Fruit fly (Drosophila melanogaster) whole organism, embryonic: ENCODE results near the gene CG45676.

Experiments used
- Atf3 ChIP-seq: fragments of 200-800 bp; sonication (Bioruptor generic); optimal IDR thresholded peaks from 3 replicates; lab custom pipeline; 2016; ENCODE audit warnings: missing biosample characterization, missing genetic modification characterization
- Awh ChIP-seq: fragments of 200-800 bp; sonication (Bioruptor generic); IDR thresholded peaks from 2 replicates; pipeline ENCODE4, ENCODE4 v1.3.6; 2022; ENCODE audit warnings: missing biosample characterization, missing genetic modification characterization
- C15 ChIP-seq: fragments of 200-800 bp; sonication (Bioruptor generic); IDR thresholded peaks from 3 replicates; pipeline ENCODE4 v1.3.6; 2022; ENCODE audit warnings: missing biosample characterization, missing genetic modification characterization
- CG10565 ChIP-seq: fragments of 200-800 bp; sonication (Bioruptor generic); optimal IDR thresholded peaks from 3 replicates; lab custom pipeline; 2016; ENCODE audit warnings: missing biosample characterization, mild to moderate bottlenecking, missing genetic modification characterization
- CG11560 ChIP-seq: fragments of 200-800 bp; sonication (Bioruptor generic); IDR thresholded peaks from 3 replicates; pipeline ENCODE4 v1.3.6; 2022; ENCODE audit warnings: missing biosample characterization, missing genetic modification characterization
- CG12155 ChIP-seq: fragments of 200-800 bp; sonication (Bioruptor generic); optimal IDR thresholded peaks from 3 replicates; lab custom pipeline; 2016; ENCODE audit warnings: missing biosample characterization, missing genetic modification characterization
- CG13287 ChIP-seq: fragments of 200-800 bp; sonication (Bioruptor generic); IDR thresholded peaks from 2 replicates; pipeline ENCODE4 v1.3.6; 2022; ENCODE audit warnings: missing biosample characterization, missing genetic modification characterization; ENCODE audit not compliant: partially characterized antibody
- CG13894 ChIP-seq: fragments of 200-800 bp; sonication (Bioruptor generic); optimal IDR thresholded peaks from 3 replicates; lab custom pipeline; 2018; ENCODE audit warnings: missing biosample characterization, mild to moderate bottlenecking, missing genetic modification characterization, moderate library complexity
- CG14014 ChIP-seq: fragments of 200-800 bp; sonication (Bioruptor generic); IDR thresholded peaks from 2 replicates; pipeline ENCODE4 v1.3.6; 2022; ENCODE audit warnings: missing biosample characterization, missing genetic modification characterization
- CG14667 ChIP-seq: fragments of 200-800 bp; sonication (Bioruptor generic); IDR thresholded peaks from 2 replicates; pipeline ENCODE4 v1.3.6; 2022; ENCODE audit warnings: missing biosample characterization, missing genetic modification characterization
- CG15601 ChIP-seq: fragments of 200-800 bp; sonication (Bioruptor generic); optimal IDR thresholded peaks from 3 replicates; lab custom pipeline; 2019; ENCODE audit warnings: missing biosample characterization, mild to moderate bottlenecking, missing genetic modification characterization, moderate library complexity
- CG2678 ChIP-seq: fragments of 200-800 bp; sonication (Bioruptor generic); optimal IDR thresholded peaks from 3 replicates; lab custom pipeline; 2019; ENCODE audit warnings: missing biosample characterization, mild to moderate bottlenecking, missing genetic modification characterization, moderate library complexity
- CG34224 ChIP-seq: fragments of 200-800 bp; sonication (Bioruptor generic); IDR thresholded peaks from 3 replicates; pipeline ENCODE4 v1.3.6; 2022; ENCODE audit warnings: missing biosample characterization, missing genetic modification characterization; ENCODE audit not compliant: partially characterized antibody
- CG42726 ChIP-seq: fragments of 200-800 bp; sonication (Bioruptor generic); IDR thresholded peaks from 2 replicates; pipeline ENCODE4 v1.3.6; 2022; ENCODE audit warnings: missing biosample characterization, missing genetic modification characterization; ENCODE audit not compliant: partially characterized antibody
- CG7928 ChIP-seq: fragments of 200-800 bp; sonication (Bioruptor generic); optimal IDR thresholded peaks from 2 replicates; lab custom pipeline; 2017; ENCODE audit warnings: missing biosample characterization, mild to moderate bottlenecking, missing genetic modification characterization
- CG7963 ChIP-seq: fragments of 200-800 bp; sonication (Bioruptor generic); IDR thresholded peaks from 3 replicates; pipeline ENCODE4 v1.3.6; 2022; ENCODE audit warnings: missing biosample characterization, missing genetic modification characterization; ENCODE audit not compliant: partially characterized antibody
- CG8290 ChIP-seq, 3 experiments: fragments of 200-800 bp; sonication (Bioruptor generic); optimal IDR thresholded peaks; 2 replicates each; lab custom pipeline; 2016 to 2019; ENCODE audit warnings: missing biosample characterization in 3 of 3, missing genetic modification characterization in 3 of 3, mild to moderate bottlenecking in 2 of 3, moderate library complexity in 1 of 3
- CG8924 ChIP-seq: fragments of 200-800 bp; optimal IDR thresholded peaks from 3 replicates; lab custom pipeline; 2019; ENCODE audit warnings: missing biosample characterization, mild to moderate bottlenecking, missing genetic modification characterization, moderate library complexity
- CG9797 ChIP-seq: fragments of 200-800 bp; sonication (Bioruptor generic); optimal IDR thresholded peaks from 3 replicates; lab custom pipeline; 2018; ENCODE audit warnings: missing biosample characterization, mild to moderate bottlenecking, missing genetic modification characterization
- CG9876 ChIP-seq: fragments of 200-800 bp; sonication (Bioruptor generic); optimal IDR thresholded peaks from 2 replicates; lab custom pipeline; 2016; ENCODE audit warnings: missing biosample characterization, missing genetic modification characterization
- Dad ChIP-seq: fragments of 200-800 bp; sonication (Bioruptor generic); optimal IDR thresholded peaks from 3 replicates; lab custom pipeline; 2016; ENCODE audit warnings: missing biosample characterization, missing genetic modification characterization
- Dek ChIP-seq: fragments of 200-800 bp; sonication (Bioruptor generic); optimal IDR thresholded peaks from 3 replicates; lab custom pipeline; 2019; ENCODE audit warnings: missing biosample characterization, mild to moderate bottlenecking, missing genetic modification characterization, moderate library complexity
- Hr39 ChIP-seq: fragments of >200 bp; optimal IDR thresholded peaks from 2 replicates; lab custom pipeline; 2017
- Myb ChIP-seq: fragments of 200-800 bp; sonication (Bioruptor generic); optimal IDR thresholded peaks from 2 replicates; lab custom pipeline; 2016; ENCODE audit warnings: missing biosample characterization, missing genetic modification characterization
- Oaz ChIP-seq: fragments of 200-800 bp; sonication (Bioruptor generic); IDR thresholded peaks from 2 replicates; pipeline ENCODE4 v1.3.6; 2022; ENCODE audit warnings: missing biosample characterization, missing genetic modification characterization
- Sox102F ChIP-seq: fragments of 200-800 bp; sonication (Bioruptor generic); optimal IDR thresholded peaks from 2 replicates; lab custom pipeline; 2018; ENCODE audit warnings: missing biosample characterization, mild to moderate bottlenecking, missing genetic modification characterization, moderate library complexity
- Sry-δ ChIP-seq: fragments of 200-800 bp; sonication (Bioruptor generic); optimal IDR thresholded peaks from 2 replicates; lab custom pipeline; 2016; ENCODE audit warnings: missing biosample characterization, missing genetic modification characterization
- TFAM ChIP-seq: fragments of 200-800 bp; sonication (Bioruptor generic); optimal IDR thresholded peaks from 2 replicates; lab custom pipeline; 2017; ENCODE audit warnings: missing biosample characterization, missing genetic modification characterization, inconsistent platforms
- ab ChIP-seq: fragments of 200-800 bp; sonication (Bioruptor generic); optimal IDR thresholded peaks from 2 replicates; lab custom pipeline; 2016; ENCODE audit warnings: missing biosample characterization, missing genetic modification characterization
- ash1 ChIP-seq: fragments of 200-800 bp; sonication (Bioruptor generic); optimal IDR thresholded peaks from 2 replicates; lab custom pipeline; 2018; ENCODE audit warnings: missing biosample characterization, mild to moderate bottlenecking, missing genetic modification characterization
- az2 ChIP-seq: fragments of 200-800 bp; sonication (Bioruptor generic); optimal IDR thresholded peaks from 3 replicates; lab custom pipeline; 2016; ENCODE audit warnings: missing biosample characterization, missing genetic modification characterization
- bab2 ChIP-seq: fragments of 200-800 bp; sonication (Bioruptor generic); optimal IDR thresholded peaks from 2 replicates; lab custom pipeline; 2016; ENCODE audit warnings: missing biosample characterization, missing genetic modification characterization
- bigmax ChIP-seq: fragments of 200-800 bp; sonication (Bioruptor generic); optimal IDR thresholded peaks from 2 replicates; lab custom pipeline; 2018; ENCODE audit warnings: missing biosample characterization, mild to moderate bottlenecking, missing genetic modification characterization
- caup ChIP-seq: fragments of 200-800 bp; sonication (Bioruptor generic); optimal IDR thresholded peaks from 3 replicates; lab custom pipeline; 2017; ENCODE audit warnings: missing biosample characterization, mild to moderate bottlenecking, missing genetic modification characterization, moderate library complexity; ENCODE audit not compliant: severe bottlenecking
- dimm ChIP-seq: fragments of 200-800 bp; sonication (Bioruptor generic); IDR thresholded peaks from 2 replicates; pipeline ENCODE4 v1.3.6; 2022; ENCODE audit warnings: missing biosample characterization, missing genetic modification characterization
- dm ChIP-seq: fragments of 200-800 bp; sonication (Bioruptor generic); optimal IDR thresholded peaks from 3 replicates; lab custom pipeline; 2016; ENCODE audit warnings: missing biosample characterization, missing genetic modification characterization
- hkb ChIP-seq, 2 experiments: fragments of 200-800 bp in 1 of 2; fragments of >200 bp in 1 of 2; sonication (Bioruptor generic) in 1 of 2; IDR thresholded peaks in 1 of 2; optimal IDR thresholded peaks in 1 of 2; 2 replicates each; pipeline versions ENCODE4 v1.3.6 to Lab custom; 2017 to 2022; ENCODE audit warnings: missing biosample characterization in 1 of 2, missing genetic modification characterization in 1 of 2
- hth ChIP-seq: fragments of >200 bp; optimal IDR thresholded peaks from 2 replicates; lab custom pipeline; 2017; ENCODE audit warnings: inconsistent platforms
- ind ChIP-seq: fragments of 200-800 bp; sonication (Bioruptor generic); optimal IDR thresholded peaks from 3 replicates; lab custom pipeline; 2016; ENCODE audit warnings: missing biosample characterization, missing genetic modification characterization
- jing ChIP-seq: fragments of 200-800 bp; sonication (Bioruptor generic); optimal IDR thresholded peaks from 2 replicates; lab custom pipeline; 2018; ENCODE audit warnings: missing biosample characterization, mild to moderate bottlenecking, missing genetic modification characterization
- nom ChIP-seq: fragments of 200-800 bp; sonication (Bioruptor generic); optimal IDR thresholded peaks from 2 replicates; lab custom pipeline; 2017; ENCODE audit warnings: missing biosample characterization, missing genetic modification characterization, mild to moderate bottlenecking, moderate library complexity, missing genetic modification reagents
- run ChIP-seq: fragments of 200-800 bp; sonication (Bioruptor generic); optimal IDR thresholded peaks from 3 replicates; lab custom pipeline; 2018; ENCODE audit warnings: missing biosample characterization, mild to moderate bottlenecking, missing genetic modification characterization
- sens-2 ChIP-seq: fragments of 200-800 bp; sonication (Bioruptor generic); IDR thresholded peaks from 2 replicates; pipeline ENCODE4 v1.3.6; 2022; ENCODE audit warnings: missing biosample characterization, missing genetic modification characterization
- shn ChIP-seq: fragments of 200-800 bp; sonication (Bioruptor generic); optimal IDR thresholded peaks from 3 replicates; lab custom pipeline; 2016; ENCODE audit warnings: missing biosample characterization, missing genetic modification characterization
- so ChIP-seq: fragments of 200-800 bp; sonication (Bioruptor generic); IDR thresholded peaks from 3 replicates; pipeline ENCODE4 v1.3.6; 2022; ENCODE audit warnings: missing biosample characterization, missing genetic modification characterization
- sr ChIP-seq: fragments of 200-800 bp; sonication (Bioruptor generic); IDR thresholded peaks from 3 replicates; pipeline ENCODE4 v1.3.6; 2022; ENCODE audit warnings: missing biosample characterization, missing genetic modification characterization
- tgo ChIP-seq: fragments of 200-800 bp; sonication (Bioruptor generic); IDR thresholded peaks from 3 replicates; pipeline ENCODE4 v1.3.6; 2022; ENCODE audit warnings: missing biosample characterization, missing genetic modification characterization
- tup ChIP-seq: fragments of 200-800 bp; sonication (Bioruptor generic); optimal IDR thresholded peaks from 2 replicates; lab custom pipeline; 2016; ENCODE audit warnings: missing biosample characterization, mild to moderate bottlenecking, missing genetic modification characterization, moderate library complexity
- vvl ChIP-seq: fragments of 200-800 bp; sonication (Bioruptor generic); IDR thresholded peaks from 2 replicates; pipeline ENCODE4 v1.3.6; 2022; ENCODE audit warnings: missing biosample characterization, missing genetic modification characterization
- yki ChIP-seq: fragments of >200 bp; optimal IDR thresholded peaks from 3 replicates; lab custom pipeline; 2018
- zen ChIP-seq: fragments of 200-800 bp; sonication (Bioruptor generic); optimal IDR thresholded peaks from 3 replicates; lab custom pipeline; 2018; ENCODE audit warnings: missing biosample characterization, mild to moderate bottlenecking, missing genetic modification characterization, moderate library complexity

Gene CG45676

dm6 chr3R:11409667-11410137 is 9.0 kb upstream of the CG45676 start, which contains the start of the genes mgr and Irbp (continued):
- TF ChIP-seq CG8924 (tag; lab: Kevin White, UChicago) (peak; percentile 94), CG7928 (GFP tag; lab: Kevin White, UChicago) (peak; percentile 71), CG7963 (peak; percentile 52; the same call in 1 of the 3 replicates), Dek (peak; percentile 90), ab (no peak), CG12155 (GFP tag; lab: Kevin White, UChicago) (peak; percentile 87), CG42726 (no peak), Myb (GFP tag; lab: Kevin White, UChicago) (no peak), CG14014 (GFP tag; lab: Robert Waterston, UW) (peak; percentile 92), Sry-δ (GFP tag; lab: Kevin White, UChicago) (peak; percentile 76), Hr39 (no peak), hkb (optimal IDR thresholded peaks at IDR 0.05; lab: Kevin White, UChicago) (no peak), hkb (GFP tag; IDR thresholded peaks at IDR 0.05; lab: Robert Waterston, UW) (peak; percentile 93), CG9876 (GFP tag; lab: Kevin White, UChicago) (no peak), ash1 (peak; percentile 36), vvl (GFP tag; lab: Robert Waterston, UW) (peak; percentile 97), sens-2 (peak; percentile 77), CG14667 (GFP tag; lab: Robert Waterston, UW) (peak; percentile 91), sr (GFP tag; lab: Robert Waterston, UW) (peak; percentile 13; the same call in 1 of the 3 replicates), nom (peak; percentile 72), CG11560 (tag; lab: Robert Waterston, UW) (peak; percentile 83), run (tag; lab: Kevin White, UChicago) (peak; percentile 78), Awh (peak; percentile 91), caup (GFP tag; lab: Kevin White, UChicago) (peak; percentile 94), so (GFP tag; lab: Robert Waterston, UW) (peak; percentile 93), Oaz (GFP tag; lab: Robert Waterston, UW) (peak; percentile 91), Dad (GFP tag; lab: Kevin White, UChicago) (peak; percentile 59), tgo (peak; percentile 96), C15 (GFP tag; lab: Robert Waterston, UW) (peak; percentile 90), az2 (peak; percentile 90), zen (tag; lab: Kevin White, UChicago) (peak; percentile 95), yki (lab: Kevin White, UChicago) (no peak), CG10565 (peak; percentile 31), CG15601 (tag; lab: Kevin White, UChicago) (peak; percentile 91), TFAM (GFP tag; lab: Kevin White, UChicago) (peak; percentile 3), CG13287 (GFP tag; lab: Robert Waterston, UW) (peak; percentile 93), hth (lab: Kevin White, UChicago) (no peak), tup (GFP tag; lab: Kevin White, UChicago) (peak; percentile 70), dm (GFP tag; lab: Kevin White, UChicago) (peak; percentile 19), CG34224 (GFP tag; lab: Robert Waterston, UW) (peak; percentile 91), CG8290 (GFP tag; optimal IDR thresholded peaks at IDR 0.05; lab: Kevin White, UChicago) (peak; percentile 83), CG8290 (tag; optimal IDR thresholded peaks at IDR 0.05; lab: Kevin White, UChicago) (peak in 1 of 2 experiments; percentile 32), CG9797 (peak; percentile 12), bigmax (GFP tag; lab: Kevin White, UChicago) (peak; percentile 86), CG2678 (tag; lab: Kevin White, UChicago) (no peak), CG13894 (tag; lab: Kevin White, UChicago) (no peak), dimm (GFP tag; lab: Robert Waterston, UW) (peak; percentile 84), jing (peak; percentile 53), ind (peak; percentile 88), bab2 (GFP tag; lab: Kevin White, UChicago) (peak; percentile 55), Atf3 (GFP tag; lab: Kevin White, UChicago) (no peak), Sox102F (GFP tag; lab: Kevin White, UChicago) (peak; percentile 94), shn (GFP tag; lab: Kevin White, UChicago) (no peak)
